Fruit fly (Drosophila melanogaster) whole organism: Measurements from ENCODE around the gene cad.

Experiments used
- CG8478 ChIP-seq: fragments of >200 bp; optimal IDR thresholded peaks from 2 replicates; lab custom pipeline; 2018; ENCODE audit warnings: inconsistent platforms
- Dll ChIP-seq: fragments of >200 bp; optimal IDR thresholded peaks from 2 replicates; lab custom pipeline; 2017
- EcR ChIP-seq, 2 experiments: fragments of >200 bp; optimal IDR thresholded peaks; 2 replicates each; lab custom pipeline; 2017; ENCODE audit warnings: missing biosample characterization in 2 of 2, missing genetic modification characterization in 2 of 2, missing genetic modification reagents in 2 of 2
- pan ChIP-seq: fragments of >200 bp; optimal IDR thresholded peaks from 2 replicates; lab custom pipeline; 2017
- psq ChIP-seq: fragments of >200 bp; optimal IDR thresholded peaks from 2 replicates; lab custom pipeline; 2017
- usp ChIP-seq: fragments of >200 bp; optimal IDR thresholded peaks from 2 replicates; lab custom pipeline; 2017; ENCODE audit warnings: missing biosample characterization, missing genetic modification characterization, mixed read lengths

dm6 chr2L:20817170-20817569, 46.6 kb downstream of the cad start, which contains the start of gene CheB38b:
- TF ChIP-seq EcR (GFP tag; optimal IDR thresholded peaks at IDR 0.05; lab: Kevin White, UChicago), result no peak
- no peak for TF ChIP-seq psq (lab: Kevin White, UChicago)
- no peak for TF ChIP-seq Dll (lab: Kevin White, UChicago)
- no peak for TF ChIP-seq pan (lab: Kevin White, UChicago)
- no peak for TF ChIP-seq usp (GFP tag; lab: Kevin White, UChicago)
- TF ChIP-seq CG8478 (lab: Kevin White, UChicago), result no peak
